Worm (Caenorhabditis elegans): ENCODE data around the gene nhr-9.
A peak's percentile ranks its signal among the peaks of the same experiment; 100 is the strongest.

The nhr-9 gene

DNA sequence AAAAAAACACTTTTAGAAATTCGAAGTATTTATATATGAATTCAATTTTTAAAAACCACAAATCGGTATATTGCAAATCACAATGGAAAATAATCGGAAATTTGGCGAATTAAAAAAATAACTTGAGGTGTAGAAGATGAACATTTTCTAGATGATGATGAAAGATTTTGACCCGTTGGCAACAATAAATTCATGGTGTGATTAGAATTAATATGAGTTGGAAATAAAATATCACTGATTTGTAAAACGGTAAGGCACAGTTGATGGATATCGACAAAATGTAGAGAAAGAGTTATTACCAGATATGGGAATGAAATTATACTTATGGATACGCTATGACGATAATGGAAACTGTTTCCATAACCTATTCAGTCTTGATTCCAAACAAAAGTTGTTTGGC lies 17.0 kb downstream of the nhr-9 start:
- TF ChIP-seq elt-3 (tag; optimal IDR thresholded peaks at IDR 0.05) (no peak), fkh-2 (tag; optimal IDR thresholded peaks at IDR 0.05) (no peak), lin-15B (tag; optimal IDR thresholded peaks at IDR 0.05) (no peak), pha-4 (tag; optimal IDR thresholded peaks at IDR 0.05) (no peak), ceh-16 (tag; optimal IDR thresholded peaks at IDR 0.05) (no peak), tbx-2 (tag; optimal IDR thresholded peaks at IDR 0.05) (no peak), nhr-28 (tag; optimal IDR thresholded peaks at IDR 0.05) (no peak), lin-39 (tag; optimal IDR thresholded peaks at IDR 0.05) (no peak), ZK546.5 (tag; optimal IDR thresholded peaks at IDR 0.05) (no peak), ama-1 (optimal IDR thresholded peaks at IDR 0.05) (no peak), nhr-76 (tag; optimal IDR thresholded peaks at IDR 0.05) (no peak), mml-1 (tag; optimal IDR thresholded peaks at IDR 0.05) (no peak), egl-5 (tag; optimal IDR thresholded peaks at IDR 0.05) (no peak)

DNA sequence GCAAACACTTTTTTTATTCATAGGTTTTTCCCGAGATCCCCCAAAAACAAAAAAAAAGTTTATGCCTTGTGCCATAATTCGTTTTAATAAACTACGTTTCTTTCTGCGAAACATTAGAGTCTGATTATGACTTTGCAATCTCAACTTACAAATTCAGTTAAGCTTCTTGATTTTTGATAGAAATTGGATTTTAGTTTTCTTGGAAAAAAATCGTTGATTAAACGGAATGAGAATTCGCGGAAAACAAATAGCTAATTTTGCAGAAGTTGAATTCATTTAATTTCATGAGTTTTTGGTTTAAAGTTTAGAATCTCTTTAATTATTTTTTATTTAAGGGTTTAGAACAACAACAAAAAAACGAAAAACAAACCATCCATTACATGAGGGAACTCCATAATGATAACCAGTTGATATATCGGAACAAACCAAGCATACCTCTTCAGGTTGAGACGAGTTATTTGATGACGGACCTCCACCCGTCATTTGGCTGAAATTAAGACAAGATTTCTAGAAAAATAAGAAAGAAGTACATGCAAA lies 19.8 kb downstream of the nhr-9 start, which contains the start of gene nhr-10:
Gene nhr-10 (minus strand): TSS at position 487 of the 537 bp plus-strand sequence.
- TF ChIP-seq nhr-25 (tag; optimal IDR thresholded peaks at IDR 0.05) = no peak
- peak; percentile 77 for TF ChIP-seq nhr-11 (tag; optimal IDR thresholded peaks at IDR 0.05)
- no peak for TF ChIP-seq elt-3 (tag; optimal IDR thresholded peaks at IDR 0.05)

DNA sequence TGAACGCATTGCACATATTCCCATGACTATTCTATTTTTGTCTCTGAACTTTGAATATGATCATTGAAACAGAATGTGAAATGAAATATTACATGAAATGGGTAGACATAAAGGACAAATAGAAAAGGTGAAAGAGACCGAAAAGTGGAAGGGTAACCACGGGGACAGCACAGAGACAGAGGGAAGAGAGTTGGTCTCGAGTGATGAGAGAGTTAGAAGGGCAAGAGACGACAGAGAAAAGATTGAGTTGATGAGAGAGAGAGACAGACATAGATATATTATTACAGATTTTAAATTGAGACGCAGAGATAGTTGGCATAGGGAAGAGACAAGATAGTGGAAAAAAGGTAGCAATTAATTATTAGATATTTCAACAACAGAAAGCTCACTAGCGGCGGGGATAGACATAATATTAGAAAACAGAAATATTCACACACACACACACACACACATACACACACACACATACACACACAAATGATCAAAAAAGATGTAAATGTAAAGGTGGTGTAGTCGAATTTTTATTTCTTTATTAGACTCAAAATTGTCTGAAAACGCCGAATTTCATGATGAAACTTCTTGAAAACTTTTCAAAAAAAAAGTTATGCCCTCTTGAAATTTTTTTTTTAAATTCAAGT lies 21.5 kb downstream of the nhr-9 start:
- TF ChIP-seq ceh-28 (tag; optimal IDR thresholded peaks at IDR 0.05) = peak; percentile 41
- TF ChIP-seq eor-1 (tag; optimal IDR thresholded peaks at IDR 0.05) = no peak
- TF ChIP-seq ceh-9 (tag; optimal IDR thresholded peaks at IDR 0.05) = no peak
- no peak for TF ChIP-seq ztf-4 (tag; optimal IDR thresholded peaks at IDR 0.05)
- peak; percentile 73 for TF ChIP-seq nfya-1 (tag; optimal IDR thresholded peaks at IDR 0.05; ENCODE audit: insufficient read depth)
- peak; percentile 45 for TF ChIP-seq elt-1 (tag; optimal IDR thresholded peaks at IDR 0.05)
- no peak for TF ChIP-seq ztf-11 (tag; optimal IDR thresholded peaks at IDR 0.05)
- no peak for TF ChIP-seq nhr-28 (tag; optimal IDR thresholded peaks at IDR 0.05)
- TF ChIP-seq jun-1 (tag; optimal IDR thresholded peaks at IDR 0.05) = peak; percentile 76
- peak; percentile 74 for TF ChIP-seq pqm-1 (tag; optimal IDR thresholded peaks at IDR 0.05)
- TF ChIP-seq aly-2 (tag; optimal IDR thresholded peaks at IDR 0.05) = no peak
- TF ChIP-seq nhr-43 (tag; optimal IDR thresholded peaks at IDR 0.05; ENCODE audit: poor library complexity, severe bottlenecking) = peak; percentile 59
- no peak for TF ChIP-seq R02D3.7 (tag; optimal IDR thresholded peaks at IDR 0.05)
- peak; percentile 22 for TF ChIP-seq mdl-1 (tag; optimal IDR thresholded peaks at IDR 0.05)
- TF ChIP-seq unc-39 (tag; optimal IDR thresholded peaks at IDR 0.05) = no peak
- no peak for TF ChIP-seq ceh-82 (tag; optimal IDR thresholded peaks at IDR 0.05)
- TF ChIP-seq hmg-11 (tag; optimal IDR thresholded peaks at IDR 0.05) = peak; percentile 28
- TF ChIP-seq tbx-2 (tag; optimal IDR thresholded peaks at IDR 0.05) = no peak
- peak; percentile 3 for TF ChIP-seq lsy-12 (tag; optimal IDR thresholded peaks at IDR 0.05)
- TF ChIP-seq sea-2 (GFP tag; optimal IDR thresholded peaks at IDR 0.05) = no peak
- no peak for TF ChIP-seq nhr-67 (tag; optimal IDR thresholded peaks at IDR 0.05)
- TF ChIP-seq ceh-16 (tag; optimal IDR thresholded peaks at IDR 0.05) = no peak
- no peak for TF ChIP-seq mml-1 (tag; optimal IDR thresholded peaks at IDR 0.05)
- TF ChIP-seq daf-12 (tag; optimal IDR thresholded peaks at IDR 0.05) = no peak
- peak; percentile 45 for TF ChIP-seq snpc-4 (tag; optimal IDR thresholded peaks at IDR 0.05)
- no peak for TF ChIP-seq nhr-12 (tag; optimal IDR thresholded peaks at IDR 0.05)
- no peak for TF ChIP-seq elt-3 (tag; optimal IDR thresholded peaks at IDR 0.05)
- TF ChIP-seq nhr-23 (tag; optimal IDR thresholded peaks at IDR 0.05) = peak; percentile 62
- TF ChIP-seq egl-5 (tag; optimal IDR thresholded peaks at IDR 0.05) = no peak
- peak; percentile 85 for TF ChIP-seq nhr-25 (tag; optimal IDR thresholded peaks at IDR 0.05)
- no peak for TF ChIP-seq ama-1 (optimal IDR thresholded peaks at IDR 0.05)
- no peak for TF ChIP-seq lin-39 (tag; optimal IDR thresholded peaks at IDR 0.05)
- no peak for TF ChIP-seq nhr-76 (tag; optimal IDR thresholded peaks at IDR 0.05)
- TF ChIP-seq fos-1 (tag; optimal IDR thresholded peaks at IDR 0.05) = no peak
- no peak for TF ChIP-seq zag-1 (tag; optimal IDR thresholded peaks at IDR 0.05)
- TF ChIP-seq nhr-11 (tag; optimal IDR thresholded peaks at IDR 0.05) = no peak
- peak; percentile 68 for TF ChIP-seq elt-2 (tag; optimal IDR thresholded peaks at IDR 0.05)
- no peak for TF ChIP-seq fkh-10 (GFP tag; optimal IDR thresholded peaks at IDR 0.05)
- no peak for TF ChIP-seq ZK546.5 (tag; optimal IDR thresholded peaks at IDR 0.05)
- no peak for TF ChIP-seq unc-62 (GFP tag; optimal IDR thresholded peaks at IDR 0.05)
- TF ChIP-seq lin-15B (tag; optimal IDR thresholded peaks at IDR 0.05) = peak; percentile 25
- no peak for TF ChIP-seq nhr-237 (tag; optimal IDR thresholded peaks at IDR 0.05)
- no peak for TF ChIP-seq fkh-2 (tag; optimal IDR thresholded peaks at IDR 0.05)
- TF ChIP-seq nhr-77 (tag; optimal IDR thresholded peaks at IDR 0.05) = no peak
- peak; percentile 89 for TF ChIP-seq pha-4 (tag; optimal IDR thresholded peaks at IDR 0.05)
- TF ChIP-seq skn-1 (tag; optimal IDR thresholded peaks at IDR 0.05) = peak; percentile 71
- TF ChIP-seq egl-27 (tag; optimal IDR thresholded peaks at IDR 0.05) = peak; percentile 87

Data from whole organism, L3 larva.